Fruit fly (Drosophila melanogaster) whole organism, embryonic: ENCODE measurements around the gene Cat.

Source experiments
- Blimp-1 ChIP-seq: fragments of 200-800 bp; sonication (Bioruptor generic); optimal IDR thresholded peaks from 3 replicates; lab custom pipeline; 2018; ENCODE audit warnings: missing biosample characterization, missing genetic modification characterization, mild to moderate bottlenecking, moderate library complexity, missing genetic modification reagents
- CG11504 ChIP-seq: fragments of 200-800 bp; sonication (Bioruptor generic); optimal IDR thresholded peaks from 3 replicates; lab custom pipeline; 2019; ENCODE audit warnings: missing biosample characterization, mild to moderate bottlenecking, missing genetic modification characterization, moderate library complexity
- CG12391 ChIP-seq: fragments of 200-800 bp; sonication (Bioruptor generic); optimal IDR thresholded peaks from 3 replicates; lab custom pipeline; 2018; ENCODE audit warnings: missing biosample characterization, mild to moderate bottlenecking, missing genetic modification characterization, moderate library complexity
- CG1603 ChIP-seq: fragments of 200-800 bp; sonication (Bioruptor generic); optimal IDR thresholded peaks from 2 replicates; lab custom pipeline; 2019; ENCODE audit warnings: missing biosample characterization, mild to moderate bottlenecking, missing genetic modification characterization, moderate library complexity
- CG17186 ChIP-seq: fragments of 200-800 bp; sonication (Bioruptor generic); optimal IDR thresholded peaks from 3 replicates; lab custom pipeline; 2017; ENCODE audit warnings: missing biosample characterization, missing genetic modification reagents, missing genetic modification characterization
- CG2116 ChIP-seq: fragments of 200-800 bp; sonication (Bioruptor generic); optimal IDR thresholded peaks from 3 replicates; lab custom pipeline; 2018; ENCODE audit warnings: missing biosample characterization, mild to moderate bottlenecking, missing genetic modification characterization
- CG4328 ChIP-seq: fragments of 200-800 bp; sonication (Bioruptor generic); optimal IDR thresholded peaks from 3 replicates; lab custom pipeline; 2017; ENCODE audit warnings: missing biosample characterization, missing genetic modification reagents, missing genetic modification characterization
- CG4360 ChIP-seq: fragments of 200-800 bp; sonication (Bioruptor generic); IDR thresholded peaks from 2 replicates; pipeline ENCODE4 v1.3.6; 2022; ENCODE audit warnings: missing biosample characterization, missing genetic modification characterization
- CG6254 ChIP-seq: fragments of 200-800 bp; sonication (Bioruptor generic); optimal IDR thresholded peaks from 3 replicates; lab custom pipeline; 2017; ENCODE audit warnings: mild to moderate bottlenecking, missing biosample characterization, missing genetic modification reagents, missing genetic modification characterization
- CG6683 ChIP-seq: fragments of 200-800 bp; sonication (Bioruptor generic); optimal IDR thresholded peaks from 2 replicates; lab custom pipeline; 2017; ENCODE audit warnings: missing biosample characterization, mild to moderate bottlenecking, missing genetic modification characterization, missing genetic modification reagents
- CG8478 ChIP-seq: fragments of >200 bp; optimal IDR thresholded peaks from 2 replicates; lab custom pipeline; 2018
- CG9215 ChIP-seq: fragments of 200-800 bp; sonication (Bioruptor generic); IDR thresholded peaks from 2 replicates; pipeline ENCODE4 v1.3.6; 2022; ENCODE audit warnings: missing biosample characterization, missing genetic modification characterization
- CG9817 ChIP-seq: fragments of 200-800 bp; sonication (Bioruptor generic); optimal IDR thresholded peaks from 2 replicates; lab custom pipeline; 2018; ENCODE audit warnings: missing biosample characterization, mild to moderate bottlenecking, missing genetic modification characterization, moderate library complexity
- D19A ChIP-seq: fragments of 200-800 bp; optimal IDR thresholded peaks from 3 replicates; lab custom pipeline; 2019; ENCODE audit warnings: missing biosample characterization, mild to moderate bottlenecking, missing genetic modification characterization, moderate library complexity
- Dp ChIP-seq: fragments of 200-800 bp; sonication (Bioruptor generic); optimal IDR thresholded peaks from 2 replicates; lab custom pipeline; 2018; ENCODE audit warnings: missing biosample characterization, mild to moderate bottlenecking, missing genetic modification characterization, moderate library complexity
- E2f2 ChIP-seq: fragments of 200-800 bp; sonication (Bioruptor generic); IDR thresholded peaks from 2 replicates; pipeline ENCODE4 v1.3.6; 2022; ENCODE audit warnings: missing biosample characterization, missing genetic modification characterization
- HLHmδ ChIP-seq: fragments of 200-800 bp; sonication (Bioruptor generic); optimal IDR thresholded peaks from 2 replicates; lab custom pipeline; 2018; ENCODE audit warnings: missing biosample characterization, mild to moderate bottlenecking, missing genetic modification characterization, moderate library complexity
- Hr78 ChIP-seq, 2 experiments: fragments of 200-800 bp in 1 of 2; fragments of >200 bp in 1 of 2; sonication (Bioruptor generic) in 1 of 2; optimal IDR thresholded peaks; 2 replicates each; lab custom pipeline; 2017 to 2019; ENCODE audit warnings: missing biosample characterization in 2 of 2, missing genetic modification characterization in 2 of 2, mild to moderate bottlenecking in 1 of 2, moderate library complexity in 1 of 2
- Jarid2 ChIP-seq: fragments of 200-800 bp; sonication (Bioruptor generic); optimal IDR thresholded peaks from 3 replicates; lab custom pipeline; 2017; ENCODE audit warnings: mild to moderate bottlenecking, missing biosample characterization, missing genetic modification reagents, missing genetic modification characterization
- Lhr ChIP-seq: fragments of 200-800 bp; sonication (Bioruptor generic); optimal IDR thresholded peaks from 3 replicates; lab custom pipeline; 2017; ENCODE audit warnings: mild to moderate bottlenecking, missing biosample characterization, missing genetic modification reagents, missing genetic modification characterization
- MBD-R2 ChIP-seq: fragments of 200-800 bp; sonication (Bioruptor generic); IDR thresholded peaks from 2 replicates; pipeline ENCODE4 v1.3.6; 2022; ENCODE audit warnings: missing biosample characterization, missing genetic modification characterization
- Max ChIP-seq: fragments of 200-800 bp; sonication (Bioruptor generic); optimal IDR thresholded peaks from 2 replicates; lab custom pipeline; 2016; ENCODE audit warnings: missing biosample characterization, mild to moderate bottlenecking, missing genetic modification characterization
- NC2α ChIP-seq: fragments of 200-800 bp; sonication (Bioruptor generic); optimal IDR thresholded peaks from 2 replicates; lab custom pipeline; 2016; ENCODE audit warnings: missing biosample characterization, missing genetic modification characterization
- Stat92E ChIP-seq, 3 experiments: fragments of >200 bp in 2 of 3; fragments of 200-800 bp in 1 of 3; sonication (Bioruptor generic) in 1 of 3; optimal IDR thresholded peaks; 2 replicates each; lab custom pipeline; 2017 to 2019; ENCODE audit warnings: missing biosample characterization in 3 of 3, missing genetic modification characterization in 3 of 3, mild to moderate bottlenecking in 1 of 3, moderate library complexity in 1 of 3
- YL-1 ChIP-seq: fragments of 200-800 bp; sonication (Bioruptor generic); optimal IDR thresholded peaks from 3 replicates; lab custom pipeline; 2017; ENCODE audit warnings: missing biosample characterization, mild to moderate bottlenecking, missing genetic modification characterization
- bigmax ChIP-seq: fragments of 200-800 bp; sonication (Bioruptor generic); optimal IDR thresholded peaks from 2 replicates; lab custom pipeline; 2018; ENCODE audit warnings: missing biosample characterization, mild to moderate bottlenecking, missing genetic modification characterization
- btn ChIP-seq: fragments of 200-800 bp; sonication (Bioruptor generic); optimal IDR thresholded peaks from 2 replicates; lab custom pipeline; 2016; ENCODE audit warnings: missing biosample characterization, missing genetic modification characterization
- cas ChIP-seq: fragments of 200-800 bp; sonication (Bioruptor generic); IDR thresholded peaks from 2 replicates; pipeline ENCODE4 v1.3.6; 2022; ENCODE audit warnings: missing biosample characterization, missing genetic modification characterization
- eve ChIP-seq, 2 experiments: fragments of >200 bp; optimal IDR thresholded peaks; 2 replicates each; lab custom pipeline; 2017; ENCODE audit warnings: missing biosample characterization in 2 of 2, missing genetic modification characterization in 2 of 2
- fru ChIP-seq: fragments of >200 bp; optimal IDR thresholded peaks from 2 replicates; lab custom pipeline; 2017
- ken ChIP-seq: fragments of 200-800 bp; sonication (Bioruptor generic); IDR thresholded peaks from 3 replicates; pipeline ENCODE4 v1.3.6; 2022; ENCODE audit warnings: missing biosample characterization, missing genetic modification characterization
- oc ChIP-seq: fragments of 200-800 bp; sonication (Bioruptor generic); optimal IDR thresholded peaks from 2 replicates; lab custom pipeline; 2018; ENCODE audit warnings: missing biosample characterization, mild to moderate bottlenecking, missing genetic modification characterization, moderate library complexity
- pzg ChIP-seq: fragments of 200-800 bp; sonication (Bioruptor generic); optimal IDR thresholded peaks from 3 replicates; lab custom pipeline; 2018; ENCODE audit warnings: missing biosample characterization, mild to moderate bottlenecking, missing genetic modification characterization, moderate library complexity
- sens ChIP-seq: fragments of 200-800 bp; sonication (Bioruptor generic); peaks from one replicate; lab custom pipeline; 2016; ENCODE audit warnings: missing biosample characterization, missing genetic modification characterization
- sens-2 ChIP-seq: fragments of 200-800 bp; sonication (Bioruptor generic); IDR thresholded peaks from 2 replicates; pipeline ENCODE4 v1.3.6; 2022; ENCODE audit warnings: missing biosample characterization, missing genetic modification characterization

Gene Cat

DNA sequence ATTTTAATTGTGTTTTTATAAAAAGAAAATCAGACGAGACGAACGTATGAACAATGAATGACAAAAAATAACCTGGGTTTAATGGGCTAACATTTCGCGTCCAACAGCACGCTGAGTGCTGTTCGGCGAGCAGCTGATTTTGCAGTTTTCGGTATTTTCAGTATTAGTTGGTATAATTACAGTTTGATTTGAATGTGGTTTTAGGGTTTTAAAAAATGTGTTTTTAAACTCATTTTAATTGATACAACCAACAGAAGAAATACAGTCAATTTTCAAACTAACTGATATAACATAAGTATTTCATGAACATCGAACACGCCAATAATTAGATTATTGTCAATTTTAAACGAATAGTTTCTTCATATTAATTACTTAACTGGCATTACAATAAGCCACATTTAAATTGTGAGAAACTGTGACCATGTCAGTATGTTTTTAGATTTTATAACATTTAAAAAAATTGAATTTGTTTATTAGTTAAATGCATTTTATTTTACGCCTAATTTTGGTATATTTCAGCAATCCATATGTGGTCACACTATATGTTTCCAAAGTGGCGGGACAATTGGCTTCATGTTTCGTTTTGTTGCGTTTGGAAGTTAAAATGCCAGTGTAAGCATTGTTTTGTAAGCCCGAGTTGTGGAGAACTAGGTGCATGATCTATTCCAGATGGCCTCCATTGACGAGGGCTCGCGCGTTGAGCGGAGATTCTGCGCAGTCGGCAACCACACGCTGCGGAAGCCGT lies 1.6 kb upstream of the Cat start, which contains the start of the genes CG14073 and HipHop (continued):
- TF ChIP-seq ken (no peak), CG2116 (GFP tag; lab: Kevin White, UChicago) (peak; percentile 7), CG12391 (tag; lab: Kevin White, UChicago) (peak; percentile 4), CG1603 (peak; percentile 3), pzg (GFP tag; lab: Kevin White, UChicago) (peak; percentile 43), bigmax (GFP tag; lab: Kevin White, UChicago) (peak; percentile 17), Lhr (GFP tag; lab: Kevin White, UChicago) (peak; percentile 4), CG11504 (tag; lab: Kevin White, UChicago) (peak; percentile 95), CG17186 (GFP tag; lab: Kevin White, UChicago) (peak; percentile 99), NC2α (no peak), E2f2 (GFP tag; lab: Robert Waterston, UW) (peak; percentile 81), MBD-R2 (GFP tag; lab: Robert Waterston, UW) (peak; percentile 46; the same call in 1 of the 2 replicates), fru (lab: Kevin White, UChicago) (no peak)

DNA sequence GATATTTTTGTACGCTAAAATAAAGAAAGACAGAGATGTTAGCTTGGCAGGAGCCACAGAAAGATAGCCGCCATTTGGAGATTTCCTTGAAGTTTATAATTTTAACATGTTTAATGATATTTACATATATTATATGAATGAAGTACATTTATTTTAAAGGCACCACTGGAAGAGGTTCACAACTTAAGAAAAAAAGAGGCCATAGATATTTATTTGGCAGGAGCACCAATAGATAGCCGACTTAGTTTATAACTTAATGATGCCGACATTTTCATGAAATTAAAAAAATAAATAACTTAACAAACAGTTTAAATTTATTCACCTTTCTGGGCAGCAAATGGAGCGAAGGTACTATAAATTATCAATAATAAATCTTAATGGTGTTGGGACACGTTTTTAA lies 355 bp upstream of the Cat start:
- TF ChIP-seq btn (GFP tag; lab: Kevin White, UChicago) (no peak), CG6254 (GFP tag; lab: Kevin White, UChicago) (no peak), Dp (GFP tag; lab: Kevin White, UChicago) (no peak)
- TF ChIP-seq, all 482 proteins: peak for 0

- peak; percentile 32 for TF ChIP-seq Blimp-1
- no peak for TF ChIP-seq cas (GFP tag; lab: Robert Waterston, UW)
- TF ChIP-seq HLHmδ (GFP tag; lab: Kevin White, UChicago): no peak
- TF ChIP-seq Stat92E (GFP tag; optimal IDR thresholded peaks at IDR 0.05; lab: Kevin White, UChicago): no peak
- TF ChIP-seq YL-1 (GFP tag; lab: Kevin White, UChicago): no peak
- TF ChIP-seq sens-2 (GFP tag; lab: Robert Waterston, UW): no peak
- TF ChIP-seq eve (GFP tag; optimal IDR thresholded peaks at IDR 0.05; lab: Kevin White, UChicago): peak in 1 of 2 experiments; percentile 63
- no peak for TF ChIP-seq oc
- no peak for TF ChIP-seq CG9817 (tag; lab: Kevin White, UChicago)
- TF ChIP-seq Hr78 (GFP tag; optimal IDR thresholded peaks at IDR 0.05; lab: Kevin White, UChicago): peak in 1 of 2 experiments; percentile 67
- no peak for TF ChIP-seq D19A (tag; lab: Kevin White, UChicago)
- no peak for TF ChIP-seq Jarid2 (GFP tag; lab: Kevin White, UChicago)
- TF ChIP-seq Max (GFP tag; lab: Kevin White, UChicago): no peak
- no peak for TF ChIP-seq CG9215
- peak; percentile 20 for TF ChIP-seq sens (GFP tag; lab: Kevin White, UChicago)
- TF ChIP-seq CG4360 (GFP tag; lab: Robert Waterston, UW): no peak
- no peak for TF ChIP-seq CG6683
- no peak for TF ChIP-seq CG8478
- no peak for TF ChIP-seq CG4328 (GFP tag; lab: Kevin White, UChicago)
Measured at dm6 chr3L:18823221-18823514, 764 bp downstream of the Cat start.
